Worm (Caenorhabditis elegans): ENCODE data around the gene zipt-17.

ce11 chrIV:17368292-17368691 lies 1.1 kb upstream of the zipt-17 start, which contains the start of gene trh-1:
- TF ChIP-seq ahr-1 (tag; optimal IDR thresholded peaks at IDR 0.05) (no peak), unc-86 (tag; optimal IDR thresholded peaks at IDR 0.05) (no peak), elt-4 (tag; optimal IDR thresholded peaks at IDR 0.05) (no peak), dmd-4 (tag; optimal IDR thresholded peaks at IDR 0.05; ENCODE audit: borderline replicate concordance) (no peak), elt-2 (tag; optimal IDR thresholded peaks at IDR 0.05) (no peak)
